Fruit fly (Drosophila melanogaster) whole organism: ENCODE results near the gene CG14309.

Source experiments
- CG8478 ChIP-seq: fragments of >200 bp; optimal IDR thresholded peaks from 2 replicates; lab custom pipeline; 2018; ENCODE audit warnings: inconsistent platforms
- Dll ChIP-seq: fragments of >200 bp; optimal IDR thresholded peaks from 2 replicates; lab custom pipeline; 2017
- EcR ChIP-seq, 2 experiments: fragments of >200 bp; optimal IDR thresholded peaks; 2 replicates each; lab custom pipeline; 2017; ENCODE audit warnings: missing biosample characterization in 2 of 2, missing genetic modification characterization in 2 of 2, missing genetic modification reagents in 2 of 2
- pan ChIP-seq: fragments of >200 bp; optimal IDR thresholded peaks from 2 replicates; lab custom pipeline; 2017
- psq ChIP-seq: fragments of >200 bp; optimal IDR thresholded peaks from 2 replicates; lab custom pipeline; 2017
- usp ChIP-seq: fragments of >200 bp; optimal IDR thresholded peaks from 2 replicates; lab custom pipeline; 2017; ENCODE audit warnings: missing biosample characterization, missing genetic modification characterization, mixed read lengths

CG14309 gene

dm6 chr3R:18371346-18371745, 13.5 kb downstream of the CG14309 start:
- TF ChIP-seq pan (lab: Kevin White, UChicago) (no peak), Dll (lab: Kevin White, UChicago) (no peak), usp (no peak), CG8478 (lab: Kevin White, UChicago) (no peak)

DNA sequence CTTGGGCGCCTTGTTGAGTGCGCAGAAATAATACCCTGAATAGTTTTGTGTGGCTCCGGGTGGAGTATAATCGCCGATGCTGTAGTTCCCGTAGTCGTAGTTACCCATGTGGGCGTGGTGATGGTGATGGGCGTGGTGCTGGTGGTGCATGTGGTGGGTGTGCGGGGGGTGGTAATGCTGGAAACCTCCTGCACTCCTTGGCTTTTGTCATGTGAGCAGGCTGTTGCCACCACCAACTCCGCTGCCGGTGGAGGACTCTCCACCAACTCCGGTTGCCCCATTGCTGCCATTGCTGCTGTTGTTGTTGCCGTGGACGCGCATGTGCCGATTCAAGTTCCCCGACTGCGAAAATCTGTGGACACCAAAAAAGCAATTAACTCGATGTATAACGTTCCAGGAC, 16.3 kb downstream of the CG14309 start:
- TF ChIP-seq CG8478 (lab: Kevin White, UChicago) (no peak), pan (lab: Kevin White, UChicago) (no peak), EcR (GFP tag; optimal IDR thresholded peaks at IDR 0.05; lab: Kevin White, UChicago) (no peak), psq (lab: Kevin White, UChicago) (no peak), Dll (lab: Kevin White, UChicago) (no peak), usp (no peak)

dm6 chr3R:18366644-18366985, 18.3 kb downstream of the CG14309 start:
- no peak for TF ChIP-seq usp
- TF ChIP-seq Dll (lab: Kevin White, UChicago), result no peak
- TF ChIP-seq EcR (GFP tag; optimal IDR thresholded peaks at IDR 0.05; lab: Kevin White, UChicago), result no peak
- TF ChIP-seq CG8478 (lab: Kevin White, UChicago), result no peak
- no peak for TF ChIP-seq psq (lab: Kevin White, UChicago)
- TF ChIP-seq pan (lab: Kevin White, UChicago), result no peak

DNA sequence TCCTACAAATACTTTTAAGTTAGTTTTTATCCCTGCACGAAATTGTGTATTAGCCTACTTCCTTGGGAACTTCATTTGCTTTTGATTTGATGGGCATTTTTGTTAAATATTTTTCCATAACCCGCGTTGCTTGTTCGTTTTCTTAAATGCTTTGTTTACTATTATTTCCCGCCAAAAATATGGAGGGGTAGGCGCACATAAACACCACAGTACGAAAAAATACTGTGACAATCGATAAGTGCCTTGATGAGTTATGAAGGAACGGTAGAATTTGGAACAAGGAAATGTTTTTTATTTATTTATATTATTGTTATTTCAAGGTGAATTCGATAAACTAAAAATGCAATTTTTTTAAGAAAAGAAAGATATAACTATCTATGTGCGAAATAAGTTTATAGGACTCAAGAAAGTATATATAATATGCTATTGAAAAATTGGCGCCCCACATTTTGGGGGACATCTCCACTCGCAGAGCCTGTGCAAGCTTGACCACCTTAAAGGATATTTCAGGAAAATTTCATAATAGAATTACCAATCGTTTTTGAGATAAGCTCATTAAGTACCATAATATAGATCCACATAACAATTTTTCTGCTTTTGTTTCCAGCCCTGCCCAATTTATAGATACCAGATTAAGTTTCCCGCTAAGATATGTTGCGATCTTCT, 18.8 kb downstream of the CG14309 start, which contains the start of the genes WRNexo and Nup43:
WRNexo (minus strand) TSS at position 185 of the 666 bp plus-strand sequence.
Nup43 (plus strand) TSS at position 661 of the 666 bp plus-strand sequence.
- TF ChIP-seq EcR (GFP tag; optimal IDR thresholded peaks at IDR 0.05; lab: Kevin White, UChicago) (no peak), usp (no peak), pan (lab: Kevin White, UChicago) (no peak), CG8478 (lab: Kevin White, UChicago) (no peak), psq (lab: Kevin White, UChicago) (no peak), Dll (lab: Kevin White, UChicago) (no peak)

- TF ChIP-seq EcR (GFP tag; optimal IDR thresholded peaks at IDR 0.05; lab: Kevin White, UChicago) (no peak), psq (lab: Kevin White, UChicago) (no peak), pan (lab: Kevin White, UChicago) (no peak), usp (no peak), Dll (lab: Kevin White, UChicago) (no peak), CG8478 (lab: Kevin White, UChicago) (no peak)
Observed at dm6 chr3R:18361694-18362093, 23.2 kb downstream of the CG14309 start, which contains the start of gene hmw. Gene hmw (plus strand): TSS chr3R:18361994.

DNA sequence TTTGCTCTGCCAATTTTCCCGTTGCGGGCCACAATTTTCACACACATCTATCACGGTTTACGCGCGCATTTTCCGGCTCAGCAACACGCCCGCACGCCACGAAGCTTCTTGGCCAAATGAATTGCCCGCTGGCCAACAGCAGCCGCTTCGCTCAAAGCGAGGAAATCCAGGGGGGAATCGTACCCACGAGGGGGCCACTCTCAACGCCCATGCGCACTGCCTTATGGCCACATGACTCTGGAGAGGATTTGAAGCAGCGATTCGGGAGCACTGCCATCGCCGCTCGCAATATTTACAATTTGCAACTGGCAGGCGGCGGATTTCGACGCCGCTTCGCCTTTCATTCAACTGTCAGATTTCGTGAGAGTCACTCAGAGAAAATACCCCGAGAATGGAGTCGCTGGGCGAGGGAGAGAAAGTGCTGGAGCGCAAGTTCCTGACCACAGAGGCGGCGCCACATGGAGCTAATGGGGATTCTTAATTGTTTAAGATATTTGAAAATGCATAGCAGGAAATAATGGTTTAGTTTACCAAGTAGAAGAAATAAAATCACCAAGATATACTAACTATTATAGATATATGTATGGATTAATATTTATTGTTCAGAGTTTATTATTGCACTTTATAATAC, 24.1 kb downstream of the CG14309 start, which contains the start of gene CG15803:
CG15803 (minus strand) TSS at position 99 of the 631 bp plus-strand sequence.
- TF ChIP-seq psq (lab: Kevin White, UChicago), result no peak
- TF ChIP-seq Dll (lab: Kevin White, UChicago), result peak; percentile 61
- TF ChIP-seq usp, result no peak
- no peak for TF ChIP-seq EcR (GFP tag; optimal IDR thresholded peaks at IDR 0.05; lab: Kevin White, UChicago)

DNA sequence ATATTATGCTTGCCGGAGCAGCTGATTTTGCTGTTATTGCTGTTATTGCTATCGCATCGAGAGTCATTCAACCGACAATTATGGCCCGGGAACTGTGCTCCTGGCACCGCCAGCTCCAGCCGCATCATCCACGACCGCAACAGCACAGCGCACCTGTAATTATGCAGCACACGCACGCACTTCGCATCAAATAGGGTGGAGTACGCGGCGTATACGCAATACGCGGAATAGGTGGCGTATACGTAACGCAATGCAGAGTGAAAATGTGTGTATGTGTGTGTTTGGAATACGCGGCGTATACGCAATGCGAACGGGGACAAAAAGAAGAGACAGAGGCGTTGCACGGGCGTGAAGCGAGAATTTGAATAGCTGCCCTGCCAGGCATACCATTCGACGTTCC, 29.1 kb downstream of the CG14309 start:
- TF ChIP-seq pan (lab: Kevin White, UChicago) (no peak), psq (lab: Kevin White, UChicago) (no peak), Dll (lab: Kevin White, UChicago) (no peak), CG8478 (lab: Kevin White, UChicago) (no peak), EcR (GFP tag; optimal IDR thresholded peaks at IDR 0.05; lab: Kevin White, UChicago) (no peak), usp (no peak)

- TF ChIP-seq EcR (GFP tag; optimal IDR thresholded peaks at IDR 0.05; lab: Kevin White, UChicago) (no peak), psq (lab: Kevin White, UChicago) (no peak), Dll (lab: Kevin White, UChicago) (no peak), pan (lab: Kevin White, UChicago) (no peak), usp (no peak), CG8478 (lab: Kevin White, UChicago) (no peak)
Observed at dm6 chr3R:18338493-18338892, 46.4 kb downstream of the CG14309 start.
